Worm (Caenorhabditis elegans) whole organism, L4/young adult: ENCODE measurements around the gene R105.5.

Experiments used
- W03F9.2 ChIP-seq: fragments of 150-350 bp; optimal IDR thresholded peaks from 2 replicates; lab custom pipeline; 2014; ENCODE audit warnings: missing biosample characterization, missing genetic modification characterization
- dao-5 ChIP-seq: sonication (generic microtip); optimal IDR thresholded peaks from 2 replicates; lab custom pipeline; 2016; ENCODE audit warnings: missing genotype, missing genetic modification characterization, moderate library complexity, missing compliant biosample characterization

- TF ChIP-seq W03F9.2 (no peak), dao-5 (tag; lab: Kevin White, UChicago) (no peak)
These were observed 39.3 kb upstream of the R105.5 start, which contains the start of gene F19C7.3 for ce11 chrIV:4596824-4597223.
